Fruit fly (Drosophila melanogaster): ENCODE results near the gene Herc4.

DNA sequence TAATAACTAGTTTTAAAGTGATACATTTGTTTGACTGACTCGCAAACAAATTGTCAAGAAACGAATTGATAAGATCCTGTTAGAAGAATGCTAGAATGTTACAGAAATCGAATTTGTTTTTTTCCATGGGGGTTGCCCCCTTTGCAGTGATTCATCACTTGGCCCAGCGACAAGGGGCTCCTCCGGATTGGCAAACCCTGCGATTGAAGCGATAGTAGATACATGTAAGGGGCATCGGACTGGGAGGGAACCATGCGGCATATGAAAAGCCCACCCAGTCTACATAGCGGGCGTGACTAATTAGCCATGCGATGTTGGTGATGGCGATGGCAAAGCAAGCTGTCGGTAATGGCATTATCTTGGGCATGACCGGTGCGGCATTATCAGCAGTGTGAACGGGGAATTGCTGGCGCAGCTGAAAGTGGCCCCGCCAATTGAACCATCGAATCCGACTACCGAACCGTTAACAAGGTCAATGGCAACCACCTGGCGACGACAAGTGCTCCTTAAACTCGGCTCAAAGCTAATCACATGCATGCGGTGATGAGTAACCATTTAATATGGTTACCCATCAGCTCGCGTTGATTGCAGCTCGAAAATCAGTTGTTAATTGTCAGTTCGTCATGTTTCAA is 33.6 kb downstream of the Herc4 start:
- TF ChIP-seq CG32006 (GFP tag; optimal IDR thresholded peaks at IDR 0.05) = no peak
- no peak for TF ChIP-seq fd85E (GFP tag; optimal IDR thresholded peaks at IDR 0.05)
- no peak for TF ChIP-seq CG8119 (GFP tag; IDR thresholded peaks at IDR 0.05)
- no peak for TF ChIP-seq CG10669 (GFP tag; optimal IDR thresholded peaks at IDR 0.05)
- TF ChIP-seq Met (GFP tag; optimal IDR thresholded peaks at IDR 0.05) = no peak
- TF ChIP-seq acj6 (GFP tag; optimal IDR thresholded peaks at IDR 0.05) = no peak
- no peak for TF ChIP-seq Ets21C (GFP tag; optimal IDR thresholded peaks at IDR 0.05)
- no peak for TF ChIP-seq Lpt (GFP tag; optimal IDR thresholded peaks at IDR 0.05)
